Worm (Caenorhabditis elegans) whole organism, L4/young adult: ENCODE results near the gene F07E5.5.
"Not testable (repeated sequence)": the region's sequence is repeated elsewhere in the genome, so short reads cannot be mapped to it uniquely, and the experiment has no call there.

Source experiments
- W03F9.2 ChIP-seq: fragments of 150-350 bp; optimal IDR thresholded peaks from 2 replicates; lab custom pipeline; 2014; ENCODE audit warnings: missing biosample characterization, missing genetic modification characterization
- dao-5 ChIP-seq: sonication (generic microtip); optimal IDR thresholded peaks from 2 replicates; lab custom pipeline; 2016; ENCODE audit warnings: missing genotype, missing genetic modification characterization, moderate library complexity, missing compliant biosample characterization
- him-1 ChIP-seq: sonication (generic microtip); optimal IDR thresholded peaks from 2 replicates; lab custom pipeline; 2016; ENCODE audit warnings: missing genotype, missing genetic modification reagents, missing genetic modification characterization, missing compliant biosample characterization

The F07E5.5 gene

ce11 chrII:2023514-2023913 lies 35.4 kb downstream of the F07E5.5 start, which contains the start of gene cya-2:
TSS of gene cya-2 (minus strand) at chrII:2023614.
- not testable (repeated sequence) for TF ChIP-seq dao-5 (tag; lab: Kevin White, UChicago); him-1; W03F9.2

- TF ChIP-seq dao-5 (tag; lab: Kevin White, UChicago), result no peak
- no peak for TF ChIP-seq him-1
- no peak for TF ChIP-seq W03F9.2
Measured at ce11 chrII:2013856-2014255, 45.0 kb downstream of the F07E5.5 start.

ce11 chrII:2012698-2013097 lies 46.2 kb downstream of the F07E5.5 start, which contains the start of gene F59H6.15:
TSS of gene F59H6.15 (plus strand) at chrII:2012998.
- TF ChIP-seq dao-5 (tag; lab: Kevin White, UChicago), result no peak
- no peak for TF ChIP-seq him-1
- TF ChIP-seq W03F9.2, result no peak

- TF ChIP-seq W03F9.2 (no peak), dao-5 (tag; lab: Kevin White, UChicago) (no peak), him-1 (no peak)
Measured at ce11 chrII:2011179-2011578, 47.7 kb downstream of the F07E5.5 start.
